Fruit fly (Drosophila melanogaster) Kc167 (cell line): Measurements from ENCODE around the gene Nelf-E.

Experiments
- Myc ChIP-seq: fragments of >200 bp; optimal IDR thresholded peaks from 2 replicates; lab custom pipeline; 2017; ENCODE audit warnings: missing external identifiers
- Sin3A ChIP-seq: fragments of >200 bp; optimal IDR thresholded peaks from 2 replicates; lab custom pipeline; 2018; ENCODE audit warnings: missing external identifiers
- h ChIP-seq: fragments of >200 bp; optimal IDR thresholded peaks from 3 replicates; lab custom pipeline; 2018; ENCODE audit warnings: missing external identifiers
- insv ChIP-seq: fragments of >200 bp; optimal IDR thresholded peaks from 3 replicates; lab custom pipeline; 2018; ENCODE audit warnings: missing external identifiers
- psq ChIP-seq: fragments of >200 bp; optimal IDR thresholded peaks from 2 replicates; lab custom pipeline; 2017; ENCODE audit warnings: missing external identifiers
- ttk ChIP-seq: sonication (Bioruptor generic); optimal IDR thresholded peaks from 2 replicates; lab custom pipeline; 2017; ENCODE audit warnings: missing external identifiers

DNA sequence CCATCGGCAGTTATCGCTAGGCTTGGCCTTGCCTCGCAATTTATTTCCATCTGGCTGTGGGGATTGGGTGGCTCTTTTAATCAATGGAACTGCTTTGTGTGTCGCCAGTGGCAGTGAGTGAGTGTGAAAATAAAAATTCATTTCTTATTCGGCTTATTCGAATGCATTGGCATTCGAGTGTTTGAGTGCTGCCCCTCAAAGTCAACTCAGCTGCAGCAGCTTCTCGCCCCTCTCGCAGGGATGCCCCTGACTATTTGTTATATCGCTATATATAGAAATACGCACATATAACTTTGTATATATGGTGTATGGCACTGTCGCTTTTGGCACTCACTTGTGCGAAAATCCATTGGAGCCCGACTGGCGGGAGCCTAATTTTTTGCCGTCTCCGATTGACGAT, 49.8 kb downstream of the Nelf-E start:
- TF ChIP-seq ttk (lab: Kevin White, UChicago) (no peak), insv (lab: Kevin White, UChicago) (no peak), h (lab: Kevin White, UChicago) (no peak), Myc (lab: Kevin White, UChicago) (no peak), psq (lab: Kevin White, UChicago) (no peak), Sin3A (lab: Kevin White, UChicago) (no peak)
